Fruit fly (Drosophila melanogaster): ENCODE measurements around the gene mthl7.

Gene mthl7

dm6 chr3L:8153206-8153996 is 26.9 kb downstream of the mthl7 start (continued):
- TF ChIP-seq Rfx (GFP tag; IDR thresholded peaks at IDR 0.05) (peak; percentile 22; the same call in 1 of the 2 replicates), HmgD (GFP tag; optimal IDR thresholded peaks at IDR 0.05) (no peak), ttk (GFP tag; IDR thresholded peaks at IDR 0.05) (peak; percentile 66; the same call in 1 of the 2 replicates), Ssrp (tag; optimal IDR thresholded peaks at IDR 0.05) (peak; percentile 56), grau (tag; optimal IDR thresholded peaks at IDR 0.05) (peak; percentile 56), Spps (tag; optimal IDR thresholded peaks at IDR 0.05) (no peak), toy (GFP tag; IDR thresholded peaks at IDR 0.05) (no peak), al (GFP tag; IDR thresholded peaks at IDR 0.05) (no peak), dati (GFP tag; IDR thresholded peaks at IDR 0.05) (no peak), CG17612 (GFP tag; IDR thresholded peaks at IDR 0.05) (no peak), Hr3 (GFP tag; optimal IDR thresholded peaks at IDR 0.05) (peak; percentile 43), CrebB (tag; optimal IDR thresholded peaks at IDR 0.05) (no peak), CG30403 (GFP tag; optimal IDR thresholded peaks at IDR 0.05) (peak; percentile 46), CG34224 (GFP tag; IDR thresholded peaks at IDR 0.05; ENCODE audit: partially characterized antibody) (no peak), zf30C (GFP tag; optimal IDR thresholded peaks at IDR 0.05) (no peak), ERR (GFP tag; optimal IDR thresholded peaks at IDR 0.05) (no peak), CTCF (GFP tag; optimal IDR thresholded peaks at IDR 0.05) (no peak), CG31441 (GFP tag; IDR thresholded peaks at IDR 0.05) (peak; percentile 61), CG7928 (GFP tag; optimal IDR thresholded peaks at IDR 0.05) (no peak), NFAT (GFP tag; IDR thresholded peaks at IDR 0.05) (no peak), Dad (GFP tag; optimal IDR thresholded peaks at IDR 0.05) (peak; percentile 23), cas (GFP tag; IDR thresholded peaks at IDR 0.05) (no peak), seq (GFP tag; IDR thresholded peaks at IDR 0.05) (peak; percentile 71), az2 (GFP tag; optimal IDR thresholded peaks at IDR 0.05) (peak; percentile 51), CG15073 (GFP tag; optimal IDR thresholded peaks at IDR 0.05) (no peak), onecut (GFP tag; IDR thresholded peaks at IDR 0.05) (peak; percentile 44; the same call in 1 of the 2 replicates), CG9932 (GFP tag; IDR thresholded peaks at IDR 0.05) (peak; percentile 30; the same call in 1 of the 2 replicates), insv (GFP tag; optimal IDR thresholded peaks at IDR 0.05) (no peak), Mad (GFP tag; optimal IDR thresholded peaks at IDR 0.05) (peak; percentile 42), sr (GFP tag; IDR thresholded peaks at IDR 0.05) (peak; percentile 54; the same call in 2 of the 3 replicates), C15 (GFP tag; IDR thresholded peaks at IDR 0.05) (no peak), CG31388 (GFP tag; optimal IDR thresholded peaks at IDR 0.05) (no peak), CG1832 (GFP tag; optimal IDR thresholded peaks at IDR 0.05) (no peak), CG8388 (GFP tag; optimal IDR thresholded peaks at IDR 0.05) (peak; percentile 32), chm (GFP tag; IDR thresholded peaks at IDR 0.05) (no peak), p53 (GFP tag; optimal IDR thresholded peaks at IDR 0.05) (no peak), cad (GFP tag; optimal IDR thresholded peaks at IDR 0.05) (no peak), sisA (GFP tag; IDR thresholded peaks at IDR 0.05) (peak; percentile 68), Rx (GFP tag; IDR thresholded peaks at IDR 0.05) (peak; percentile 58), fu2 (GFP tag; optimal IDR thresholded peaks at IDR 0.05) (no peak), aop (GFP tag; IDR thresholded peaks at IDR 0.05) (no peak), CG4854 (GFP tag; optimal IDR thresholded peaks at IDR 0.05) (peak; percentile 3), CG18011 (GFP tag; optimal IDR thresholded peaks at IDR 0.05) (no peak), Hr39 (optimal IDR thresholded peaks at IDR 0.05) (no peak), CG1233 (GFP tag; optimal IDR thresholded peaks at IDR 0.05) (no peak), Hmr (GFP tag; optimal IDR thresholded peaks at IDR 0.05) (no peak), CG15011 (GFP tag; optimal IDR thresholded peaks at IDR 0.05) (peak; percentile 4), psq (GFP tag; optimal IDR thresholded peaks at IDR 0.05) (no peak), h (optimal IDR thresholded peaks at IDR 0.05) (no peak), CG3281 (GFP tag; optimal IDR thresholded peaks at IDR 0.05) (peak; percentile 22), CG10366 (GFP tag; IDR thresholded peaks at IDR 0.05) (peak; percentile 67), Ets65A (GFP tag) (peak; percentile 46), Doc3 (GFP tag; IDR thresholded peaks at IDR 0.05; ENCODE audit: partially characterized antibody) (no peak)
